Worm (Caenorhabditis elegans): ENCODE results near the gene C45B2.6.

DNA sequence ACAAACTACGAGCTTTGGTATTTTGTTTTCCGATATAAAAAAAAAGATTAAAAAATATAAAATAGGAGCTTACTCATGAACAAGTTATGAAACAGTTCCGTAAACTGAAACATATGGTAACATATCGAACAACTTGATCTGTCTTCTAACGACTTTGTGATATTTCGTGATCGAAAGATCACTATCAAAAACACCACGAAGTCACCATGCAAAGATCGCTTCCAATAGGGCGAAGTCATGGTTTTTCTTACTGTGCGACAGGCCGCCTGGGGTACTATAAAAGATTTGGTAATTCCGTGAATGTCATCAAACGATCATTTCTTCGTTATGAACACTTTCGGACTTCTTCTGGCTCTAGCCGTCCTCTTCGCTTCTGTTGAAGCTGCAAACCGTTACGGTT is 30.0 kb downstream of the C45B2.6 start, which contains the start of gene C45B2.3:
- TF ChIP-seq him-1 (tag; optimal IDR thresholded peaks at IDR 0.05) (no peak), dao-5 (tag; optimal IDR thresholded peaks at IDR 0.05) (no peak)

Data from whole organism, L4/young adult.